Worm (Caenorhabditis elegans) whole organism, early embryonic: Measurements from ENCODE around the gene F23D12.3.

Experiments used
- B0310.2 ChIP-seq: sonication (generic microtip); optimal IDR thresholded peaks from 2 replicates; lab custom pipeline; 2016; ENCODE audit warnings: mild to moderate bottlenecking, missing genetic modification characterization, missing compliant biosample characterization
- F13C5.2 ChIP-seq: sonication (generic microtip); optimal IDR thresholded peaks from 2 replicates; lab custom pipeline; 2017; ENCODE audit warnings: mild to moderate bottlenecking, missing genetic modification characterization, inconsistent platforms, missing compliant biosample characterization
- aly-1 ChIP-seq: sonication (generic microtip); optimal IDR thresholded peaks from 2 replicates; lab custom pipeline; 2016; ENCODE audit warnings: missing genetic modification characterization, missing compliant biosample characterization
- ama-1 ChIP-seq: fragments of 150-350 bp; optimal IDR thresholded peaks from 2 replicates; lab custom pipeline; 2014
- ceh-13 ChIP-seq: fragments of 200-800 bp; sonication (Bioruptor generic); optimal IDR thresholded peaks from 2 replicates; lab custom pipeline; 2018; ENCODE audit warnings: mild to moderate bottlenecking, missing genetic modification characterization, missing compliant biosample characterization
- ceh-36 ChIP-seq: sonication (generic microtip); optimal IDR thresholded peaks from 2 replicates; lab custom pipeline; 2016; ENCODE audit warnings: missing genetic modification characterization, inconsistent platforms, missing compliant biosample characterization
- ets-7 ChIP-seq: sonication (generic microtip); optimal IDR thresholded peaks from 2 replicates; lab custom pipeline; 2016; ENCODE audit warnings: missing genotype, missing genetic modification characterization, missing compliant biosample characterization
- flt-1 ChIP-seq: fragments of 200-800 bp; sonication (Bioruptor generic); IDR thresholded peaks from 2 replicates; pipeline ENCODE4 v1.3.6; 2022; ENCODE audit warnings: missing genetic modification characterization, missing compliant biosample characterization
- hmbx-1 ChIP-seq: sonication (generic microtip); optimal IDR thresholded peaks from 2 replicates; lab custom pipeline; 2016; ENCODE audit warnings: mild to moderate bottlenecking, missing genetic modification characterization, missing compliant biosample characterization
- hmg-4 ChIP-seq: fragments of 200-800 bp; sonication (Bioruptor generic); optimal IDR thresholded peaks from 2 replicates; lab custom pipeline; 2018; ENCODE audit warnings: mild to moderate bottlenecking, missing genetic modification characterization, missing compliant biosample characterization
- hnd-1 ChIP-seq: sonication (generic microtip); optimal IDR thresholded peaks from 2 replicates; lab custom pipeline; 2016; ENCODE audit warnings: missing genetic modification characterization, missing compliant biosample characterization
- pes-1 ChIP-seq: fragments of 200-800 bp; sonication (Bioruptor generic); IDR thresholded peaks from 2 replicates; pipeline ENCODE4 v1.3.6; 2022; ENCODE audit warnings: missing genetic modification reagents, missing genetic modification characterization, missing compliant biosample characterization
- scrt-1 ChIP-seq: fragments of 200-800 bp; sonication (Bioruptor generic); IDR thresholded peaks from 2 replicates; pipeline ENCODE4 v1.3.6; 2022; ENCODE audit warnings: missing genetic modification characterization, missing compliant biosample characterization
- sea-1 ChIP-seq: fragments of 200-800 bp; sonication (Bioruptor generic); conservative IDR thresholded peaks from 2 replicates; pipeline ENCODE4 v1.3.6; 2022; ENCODE audit warnings: missing genetic modification characterization, missing compliant biosample characterization
- tbx-11 ChIP-seq: fragments of 200-800 bp; sonication (Bioruptor generic); IDR thresholded peaks from 2 replicates; pipeline ENCODE4 v1.3.6; 2022; ENCODE audit warnings: missing genetic modification characterization, missing compliant biosample characterization
- tbx-37 ChIP-seq: fragments of 200-800 bp; sonication (Bioruptor generic); conservative IDR thresholded peaks from 2 replicates; pipeline ENCODE4 v1.3.6; 2022; ENCODE audit warnings: missing genetic modification reagents, missing genetic modification characterization, missing compliant biosample characterization
- tra-4 ChIP-seq: sonication (generic microtip); optimal IDR thresholded peaks from 2 replicates; lab custom pipeline; 2017; ENCODE audit warnings: missing genetic modification characterization, missing compliant biosample characterization

F23D12.3 gene

DNA sequence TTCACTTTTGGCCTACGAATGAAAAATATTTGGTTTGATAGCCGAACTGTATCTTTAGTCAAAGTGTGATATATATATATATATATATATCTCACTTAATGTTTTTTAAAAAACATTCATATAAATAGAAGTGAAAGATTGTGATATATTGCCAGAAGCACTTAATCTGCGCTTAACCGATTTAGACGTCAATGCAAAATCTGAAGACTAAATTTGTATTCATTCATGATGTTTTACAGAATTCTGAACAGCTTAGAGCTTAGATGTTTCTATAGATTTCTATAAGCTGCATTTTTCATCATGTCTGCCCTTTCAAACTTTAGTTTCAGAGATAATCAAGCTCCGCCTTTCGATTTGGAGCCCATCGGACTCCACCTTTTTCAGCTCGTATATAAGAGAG, at the start of gene F23D12.3:
F23D12.3 (plus strand) TSS at position 301 of the 400 bp plus-strand sequence.
- TF ChIP-seq sea-1 (GFP tag; lab: Robert Waterston, UW) (no peak), hnd-1 (tag; lab: Kevin White, UChicago) (no peak), pes-1 (GFP tag; lab: Robert Waterston, UW) (no peak), hmg-4 (no peak), flt-1 (GFP tag; lab: Robert Waterston, UW) (no peak), B0310.2 (tag; lab: Kevin White, UChicago) (no peak), ceh-36 (tag; lab: Kevin White, UChicago) (no peak), aly-1 (tag; lab: Kevin White, UChicago) (no peak), tbx-37 (GFP tag; lab: Robert Waterston, UW) (no peak), ama-1 (lab: Kevin White, UChicago) (no peak), ceh-13 (GFP tag; lab: Kevin White, UChicago) (no peak)

DNA sequence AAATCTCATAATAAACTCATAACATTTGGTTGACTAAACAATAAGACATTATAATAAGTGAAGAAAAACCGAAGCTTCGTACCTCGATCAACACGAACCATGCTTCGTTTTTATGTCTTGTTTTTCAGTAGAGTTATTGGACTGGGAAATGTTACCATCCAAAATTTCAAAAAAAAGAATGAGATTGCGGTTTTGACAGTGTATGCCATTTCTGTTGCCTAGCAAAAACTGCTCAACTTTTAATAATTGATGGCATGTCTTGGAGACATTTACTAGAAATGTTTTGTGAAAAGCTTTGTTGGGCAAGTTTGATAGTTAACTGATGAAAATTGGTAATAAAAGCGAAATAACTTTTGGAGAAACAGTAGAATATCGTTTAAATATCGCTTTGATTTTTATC, 47.2 kb upstream of the F23D12.3 start, which contains the start of gene Y60A9.1:
Y60A9.1 (minus strand) TSS at position 101 of the 400 bp plus-strand sequence.
- TF ChIP-seq sea-1 (GFP tag; lab: Robert Waterston, UW), result no peak
- no peak for TF ChIP-seq hmg-4
- TF ChIP-seq ama-1 (lab: Kevin White, UChicago), result no peak

DNA sequence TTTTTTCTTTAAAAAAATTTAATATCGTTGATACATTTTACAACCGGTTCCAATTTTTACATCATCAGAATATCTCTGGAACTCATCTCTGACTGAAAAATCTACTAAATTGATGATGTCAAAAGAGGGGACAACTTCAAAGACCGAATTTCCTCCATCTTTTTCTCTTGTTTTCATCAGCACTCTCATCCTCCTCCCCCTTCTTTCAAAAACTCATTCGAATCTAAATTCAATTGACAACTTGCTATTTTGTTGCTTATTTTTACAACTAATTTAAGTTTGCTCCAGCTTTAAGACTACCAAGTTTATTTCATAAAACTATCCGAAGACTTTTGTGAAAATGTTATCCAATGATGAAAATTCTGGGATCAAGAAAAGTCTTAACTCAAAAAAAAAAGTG, 43.4 kb upstream of the F23D12.3 start:
- TF ChIP-seq tbx-37 (GFP tag; lab: Robert Waterston, UW), result no peak
- TF ChIP-seq hmg-4, result no peak
- TF ChIP-seq ets-7 (tag; lab: Kevin White, UChicago), result no peak
- TF ChIP-seq sea-1 (GFP tag; lab: Robert Waterston, UW), result no peak
- TF ChIP-seq scrt-1, result no peak
- TF ChIP-seq tbx-11 (GFP tag; lab: Robert Waterston, UW), result no peak
- TF ChIP-seq tra-4 (tag; lab: Kevin White, UChicago), result no peak
- no peak for TF ChIP-seq aly-1 (tag; lab: Kevin White, UChicago)
- TF ChIP-seq ceh-13 (GFP tag; lab: Kevin White, UChicago), result no peak
- no peak for TF ChIP-seq F13C5.2 (tag; lab: Kevin White, UChicago)
- TF ChIP-seq hmbx-1 (tag; lab: Kevin White, UChicago), result no peak

DNA sequence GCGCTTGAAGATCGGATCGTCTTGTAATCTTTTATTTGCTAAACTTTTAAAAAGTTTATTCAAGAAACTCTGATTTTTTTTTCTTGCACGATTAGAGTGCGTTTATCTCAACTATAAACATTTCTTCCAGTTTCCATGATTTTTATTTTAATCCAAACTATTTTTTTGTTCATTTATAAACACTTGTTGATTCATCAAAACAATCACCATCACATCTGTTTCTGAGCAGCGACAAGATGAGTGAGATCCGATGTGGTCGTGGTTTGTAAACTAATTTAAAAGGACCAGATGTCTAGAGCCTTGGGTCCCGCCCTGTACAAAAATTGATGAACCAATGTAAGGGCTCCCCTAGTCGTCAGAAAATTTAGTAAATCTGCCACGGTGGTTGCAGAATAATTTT, 41.2 kb upstream of the F23D12.3 start:
- TF ChIP-seq ceh-36 (tag; lab: Kevin White, UChicago), result no peak
- no peak for TF ChIP-seq hnd-1 (tag; lab: Kevin White, UChicago)
- TF ChIP-seq scrt-1, result no peak
- no peak for TF ChIP-seq flt-1 (GFP tag; lab: Robert Waterston, UW)
- TF ChIP-seq B0310.2 (tag; lab: Kevin White, UChicago), result no peak
- no peak for TF ChIP-seq hmbx-1 (tag; lab: Kevin White, UChicago)
- no peak for TF ChIP-seq hmg-4
- TF ChIP-seq sea-1 (GFP tag; lab: Robert Waterston, UW), result no peak
- TF ChIP-seq ets-7 (tag; lab: Kevin White, UChicago), result no peak
- TF ChIP-seq ama-1 (lab: Kevin White, UChicago), result no peak
- no peak for TF ChIP-seq aly-1 (tag; lab: Kevin White, UChicago)
- no peak for TF ChIP-seq tra-4 (tag; lab: Kevin White, UChicago)
- TF ChIP-seq tbx-11 (GFP tag; lab: Robert Waterston, UW), result no peak

DNA sequence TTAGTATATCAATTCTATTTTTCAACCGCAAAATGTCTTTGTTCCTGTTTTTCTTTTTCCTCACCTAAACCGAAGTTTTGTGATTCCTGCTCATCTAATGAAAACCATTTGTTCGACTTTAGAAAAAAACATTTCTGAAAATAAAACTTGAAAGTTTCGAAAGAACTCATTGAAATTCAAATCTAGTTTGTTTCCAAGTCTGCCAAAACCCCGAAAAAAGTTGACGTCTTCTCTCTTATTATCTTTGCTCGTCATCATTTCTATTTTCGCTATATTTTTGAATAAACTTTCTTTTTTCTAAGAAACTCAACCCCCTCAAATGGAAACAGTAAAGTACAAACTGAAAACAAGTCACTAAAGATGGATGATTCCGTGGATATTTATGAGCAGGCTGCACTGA, 36.6 kb upstream of the F23D12.3 start, which contains the start of gene frpr-17:
frpr-17 (plus strand) TSS at position 301 of the 400 bp plus-strand sequence.
- TF ChIP-seq scrt-1, result no peak
- TF ChIP-seq F13C5.2 (tag; lab: Kevin White, UChicago), result no peak
- no peak for TF ChIP-seq sea-1 (GFP tag; lab: Robert Waterston, UW)
- no peak for TF ChIP-seq flt-1 (GFP tag; lab: Robert Waterston, UW)
- TF ChIP-seq hmbx-1 (tag; lab: Kevin White, UChicago), result no peak
- no peak for TF ChIP-seq hmg-4
- TF ChIP-seq tra-4 (tag; lab: Kevin White, UChicago), result no peak
- TF ChIP-seq ceh-36 (tag; lab: Kevin White, UChicago), result no peak
- no peak for TF ChIP-seq B0310.2 (tag; lab: Kevin White, UChicago)
- no peak for TF ChIP-seq ama-1 (lab: Kevin White, UChicago)
- TF ChIP-seq aly-1 (tag; lab: Kevin White, UChicago), result no peak
- no peak for TF ChIP-seq hnd-1 (tag; lab: Kevin White, UChicago)
- TF ChIP-seq ceh-13 (GFP tag; lab: Kevin White, UChicago), result no peak
- TF ChIP-seq tbx-11 (GFP tag; lab: Robert Waterston, UW), result no peak

DNA sequence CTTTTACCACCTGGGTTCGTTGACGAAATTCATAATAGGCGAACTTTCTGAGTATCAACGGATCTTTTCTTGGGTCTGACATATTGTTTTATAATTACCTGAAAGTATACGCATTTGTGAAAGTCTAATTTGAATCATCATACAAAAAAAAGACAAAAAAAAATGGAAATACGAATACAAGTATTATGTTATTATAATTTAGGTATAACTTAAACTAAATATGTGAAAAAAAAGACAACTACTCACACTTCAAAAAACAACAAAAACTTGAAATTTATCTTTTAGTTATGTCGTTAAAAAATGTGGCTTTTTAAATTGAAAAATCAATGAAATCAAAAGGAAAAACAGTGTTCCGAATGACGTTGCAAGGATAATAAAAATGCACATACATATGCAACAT, 29.6 kb upstream of the F23D12.3 start, which contains the start of gene fbxa-179:
fbxa-179 (minus strand) TSS at position 101 of the 400 bp plus-strand sequence.
- TF ChIP-seq hnd-1 (tag; lab: Kevin White, UChicago) (no peak), sea-1 (GFP tag; lab: Robert Waterston, UW) (no peak), ceh-36 (tag; lab: Kevin White, UChicago) (no peak), ets-7 (tag; lab: Kevin White, UChicago) (no peak), hmg-4 (no peak), F13C5.2 (tag; lab: Kevin White, UChicago) (no peak), ama-1 (lab: Kevin White, UChicago) (no peak), pes-1 (GFP tag; lab: Robert Waterston, UW) (no peak), aly-1 (tag; lab: Kevin White, UChicago) (no peak), scrt-1 (no peak), hmbx-1 (tag; lab: Kevin White, UChicago) (no peak), tbx-11 (GFP tag; lab: Robert Waterston, UW) (no peak), flt-1 (GFP tag; lab: Robert Waterston, UW) (no peak), tra-4 (tag; lab: Kevin White, UChicago) (no peak), B0310.2 (tag; lab: Kevin White, UChicago) (no peak), tbx-37 (GFP tag; lab: Robert Waterston, UW) (no peak)

DNA sequence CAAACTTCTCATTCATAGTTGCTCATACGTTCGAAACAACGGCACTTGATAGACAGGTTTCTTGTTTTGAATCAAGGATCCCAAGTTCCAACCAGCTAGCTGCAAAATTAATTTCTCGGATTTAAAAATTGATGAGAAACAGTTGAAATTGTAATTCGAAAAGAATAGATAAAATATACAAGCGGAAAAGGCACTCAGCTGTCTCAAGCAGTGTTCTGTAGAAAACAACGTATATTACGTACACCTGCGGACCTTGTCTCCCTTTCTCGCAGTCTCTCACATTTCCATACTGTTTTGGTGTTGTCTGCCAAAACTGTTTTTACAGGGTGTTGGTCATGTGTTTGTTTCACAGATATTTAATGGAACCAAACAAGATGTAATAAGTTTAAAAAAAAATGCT, 26.8 kb upstream of the F23D12.3 start, which contains the start of gene F23D12.10:
F23D12.10 (minus strand) TSS at position 101 of the 400 bp plus-strand sequence.
- TF ChIP-seq ets-7 (tag; lab: Kevin White, UChicago) (no peak), hmg-4 (no peak), tra-4 (tag; lab: Kevin White, UChicago) (no peak), ama-1 (lab: Kevin White, UChicago) (no peak), pes-1 (GFP tag; lab: Robert Waterston, UW) (no peak), F13C5.2 (tag; lab: Kevin White, UChicago) (no peak)
